Worm (Caenorhabditis elegans) whole organism, L4/young adult: ENCODE data around the gene C15H9.3.

Experiments used
- W03F9.2 ChIP-seq: fragments of 150-350 bp; optimal IDR thresholded peaks from 2 replicates; lab custom pipeline; 2014; ENCODE audit warnings: missing biosample characterization, missing genetic modification characterization
- dao-5 ChIP-seq: sonication (generic microtip); optimal IDR thresholded peaks from 2 replicates; lab custom pipeline; 2016; ENCODE audit warnings: missing genotype, missing genetic modification characterization, moderate library complexity, missing compliant biosample characterization

DNA sequence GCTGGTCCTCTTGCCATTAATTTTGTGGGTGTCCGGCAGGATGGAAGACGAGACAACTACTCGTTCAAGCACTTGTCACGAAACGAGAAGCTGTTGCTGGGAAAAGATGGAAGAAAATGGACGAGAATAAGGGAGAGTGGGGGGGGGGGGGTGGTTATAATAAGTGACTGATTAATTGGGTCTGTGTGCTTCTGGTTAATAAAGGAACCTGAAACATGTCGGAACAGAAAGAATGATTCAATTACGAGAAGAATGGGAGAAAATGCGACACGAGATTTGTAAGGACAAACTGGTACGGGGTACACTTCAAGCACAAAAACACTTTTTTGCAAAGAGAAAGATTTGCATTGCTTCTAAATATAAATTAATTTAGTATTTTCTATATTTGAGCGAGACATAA, 39.8 kb downstream of the C15H9.3 start:
- no peak for TF ChIP-seq dao-5
- TF ChIP-seq W03F9.2 (tag; lab: Kevin White, UChicago): no peak
